Fruit fly (Drosophila melanogaster): Measurements from ENCODE around the gene Imp.

Imp gene

dm6 chrX:10857376-10857775 is 33.3 kb upstream of the Imp start, which contains the start of the genes sofe and CG2186 (continued):
- TF ChIP-seq trh (GFP tag; optimal IDR thresholded peaks at IDR 0.05) (no peak), pb (GFP tag; optimal IDR thresholded peaks at IDR 0.05) (no peak), tup (GFP tag; optimal IDR thresholded peaks at IDR 0.05) (no peak), CG7271 (tag; optimal IDR thresholded peaks at IDR 0.05) (peak; percentile 50), CG14441 (GFP tag; IDR thresholded peaks at IDR 0.05) (no peak), CG7963 (GFP tag; IDR thresholded peaks at IDR 0.05; ENCODE audit: partially characterized antibody) (peak; percentile 49; the same call in 1 of the 3 replicates), CG3163 (GFP tag; optimal IDR thresholded peaks at IDR 0.05) (no peak), unpg (GFP tag; optimal IDR thresholded peaks at IDR 0.05) (peak; percentile 53), CG15479 (GFP tag; optimal IDR thresholded peaks at IDR 0.05) (peak; percentile 6), CG31224 (GFP tag; IDR thresholded peaks at IDR 0.05) (no peak; the same call in 1 of the 2 replicates), CG14860 (GFP tag; IDR thresholded peaks at IDR 0.05; ENCODE audit: partially characterized antibody) (peak; percentile 80), Fer1 (GFP tag; optimal IDR thresholded peaks at IDR 0.05) (peak; percentile 10), CG7745 (tag; optimal IDR thresholded peaks at IDR 0.05) (no peak), knrl (GFP tag; IDR thresholded peaks at IDR 0.05; ENCODE audit: partially characterized antibody) (peak; percentile 90), gem (tag; optimal IDR thresholded peaks at IDR 0.05) (no peak), dmrt11E (tag; optimal IDR thresholded peaks at IDR 0.05) (peak; percentile 52), CG13296 (GFP tag; optimal IDR thresholded peaks at IDR 0.05) (no peak), CG6854 (GFP tag; optimal IDR thresholded peaks at IDR 0.05) (no peak), lov (optimal IDR thresholded peaks at IDR 0.05) (no peak), lov (GFP tag; IDR thresholded peaks at IDR 0.05) (no peak), org-1 (GFP tag; optimal IDR thresholded peaks at IDR 0.05) (no peak), sqz (GFP tag; optimal IDR thresholded peaks at IDR 0.05) (no peak), CG4360 (GFP tag; IDR thresholded peaks at IDR 0.05) (no peak), Hsf (GFP tag; optimal IDR thresholded peaks at IDR 0.05) (peak; percentile 56), ind (GFP tag; optimal IDR thresholded peaks at IDR 0.05) (peak; percentile 67), CG17186 (GFP tag; optimal IDR thresholded peaks at IDR 0.05) (peak; percentile 68), CG11695 (GFP tag; IDR thresholded peaks at IDR 0.05) (no peak), Meics (GFP tag; optimal IDR thresholded peaks at IDR 0.05) (no peak), unc-4 (GFP tag; IDR thresholded peaks at IDR 0.05; ENCODE audit: partially characterized antibody) (peak; percentile 89), CG8388 (GFP tag; optimal IDR thresholded peaks at IDR 0.05) (peak; percentile 29), al (GFP tag; IDR thresholded peaks at IDR 0.05) (no peak), CG15514 (GFP tag; optimal IDR thresholded peaks at IDR 0.05) (peak; percentile 69), Dp (GFP tag; optimal IDR thresholded peaks at IDR 0.05) (peak; percentile 76), CG43689 (GFP tag; IDR thresholded peaks at IDR 0.05) (no peak), crol (GFP tag; IDR thresholded peaks at IDR 0.05) (no peak), CG7556 (GFP tag; optimal IDR thresholded peaks at IDR 0.05) (peak; percentile 16), Gsc (GFP tag; IDR thresholded peaks at IDR 0.05) (no peak), slp2 (GFP tag; optimal IDR thresholded peaks at IDR 0.05) (peak; percentile 37), ken (GFP tag; IDR thresholded peaks at IDR 0.05) (peak; percentile 48; the same call in 1 of the 3 replicates), B-H1 (GFP tag; IDR thresholded peaks at IDR 0.05) (no peak), wek (GFP tag; optimal IDR thresholded peaks at IDR 0.05) (no peak), CG6813 (GFP tag; optimal IDR thresholded peaks at IDR 0.05) (no peak), gsb (GFP tag; IDR thresholded peaks at IDR 0.05) (no peak), bab2 (GFP tag; optimal IDR thresholded peaks at IDR 0.05) (peak; percentile 61), CG14965 (GFP tag; optimal IDR thresholded peaks at IDR 0.05; ENCODE audit: borderline replicate concordance) (no peak), H2.0 (GFP tag; IDR thresholded peaks at IDR 0.05) (0 out of 2 replicates have a peak, but pooled peaks have one; percentile 45), CG10462 (GFP tag; optimal IDR thresholded peaks at IDR 0.05) (no peak), CG17829 (tag; optimal IDR thresholded peaks at IDR 0.05) (peak; percentile 55), CG7357 (GFP tag; IDR thresholded peaks at IDR 0.05) (peak; percentile 43; the same call in 1 of the 3 replicates), D (optimal IDR thresholded peaks at IDR 0.05) (no peak), D (GFP tag; optimal IDR thresholded peaks at IDR 0.05) (no peak)
